Worm (Caenorhabditis elegans): Measurements from ENCODE around the gene srz-5.

Gene srz-5

DNA sequence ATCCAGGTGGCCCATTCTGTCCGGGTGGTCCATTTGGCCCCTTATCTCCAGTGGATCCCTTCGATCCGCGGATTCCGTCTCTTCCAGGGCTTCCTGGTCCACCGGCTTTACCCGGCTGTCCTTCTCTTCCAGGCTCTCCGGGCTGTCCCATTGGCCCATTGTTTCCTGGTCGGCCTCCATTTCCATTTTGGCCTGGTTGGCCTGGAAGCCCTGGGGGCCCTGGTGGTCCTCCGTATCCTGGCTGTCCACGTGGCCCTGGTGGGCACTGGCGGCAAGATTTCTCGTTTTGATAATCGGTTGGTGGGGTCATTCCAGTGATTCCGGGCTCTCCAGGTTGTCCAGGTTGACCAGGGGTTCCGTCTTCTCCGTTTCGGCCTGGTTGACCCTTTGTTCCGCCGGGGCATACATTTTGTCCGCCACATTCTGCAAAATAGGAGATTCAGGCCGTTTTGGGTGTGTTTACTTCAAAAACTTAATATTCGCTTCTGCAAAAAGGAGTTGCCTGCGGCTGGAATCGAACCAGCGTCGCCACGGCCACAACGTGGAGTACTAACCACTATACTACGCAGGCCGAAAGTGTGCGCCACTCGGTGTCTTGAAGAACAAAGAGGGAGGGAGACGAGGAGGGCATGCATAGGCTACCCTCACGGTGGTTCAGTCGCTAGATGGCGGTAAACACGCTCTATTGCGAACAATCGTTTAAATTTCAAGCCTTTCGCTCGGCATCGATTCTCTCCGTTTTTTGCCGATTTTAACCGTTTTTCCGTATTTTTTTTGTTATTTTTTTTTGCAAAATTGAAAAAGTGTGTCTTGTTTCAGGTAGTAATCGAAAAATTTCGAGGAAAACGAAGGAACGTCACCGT, 6.7 kb upstream of the srz-5 start, which contains the start of gene W09G10.9:
TSS of gene W09G10.9 (plus strand) at position 813 of the 863 bp plus-strand sequence.
- TF ChIP-seq sox-2 (GFP tag; IDR thresholded peaks at IDR 0.05) (peak; percentile 88), syd-9 (tag; optimal IDR thresholded peaks at IDR 0.05) (no peak), ahr-1 (tag; optimal IDR thresholded peaks at IDR 0.05) (peak; percentile 46), unc-3 (GFP tag; conservative IDR thresholded peaks at IDR 0.05) (peak; percentile 90), unc-3 (tag; optimal IDR thresholded peaks at IDR 0.05) (peak; percentile 71), ceh-22 (tag; optimal IDR thresholded peaks at IDR 0.05) (peak; percentile 59), ref-2 (tag; optimal IDR thresholded peaks at IDR 0.05) (peak; percentile 65), fax-1 (tag; optimal IDR thresholded peaks at IDR 0.05) (peak; percentile 65), dve-1 (tag; optimal IDR thresholded peaks at IDR 0.05) (peak; percentile 12), Y22D7AL.16 (tag; optimal IDR thresholded peaks at IDR 0.05) (peak; percentile 55), C08G9.2 (tag; optimal IDR thresholded peaks at IDR 0.05) (peak; percentile 4), hlh-6 (tag; optimal IDR thresholded peaks at IDR 0.05) (peak; percentile 77), eyg-1 (tag; optimal IDR thresholded peaks at IDR 0.05) (peak; percentile 49), madf-2 (tag; optimal IDR thresholded peaks at IDR 0.05) (peak; percentile 76), mec-3 (tag; optimal IDR thresholded peaks at IDR 0.05; ENCODE audit: borderline replicate concordance) (no peak), ceh-18 (tag; optimal IDR thresholded peaks at IDR 0.05) (peak; percentile 73), T23F11.4 (GFP tag; optimal IDR thresholded peaks at IDR 0.05) (peak; percentile 56), ttx-3 (tag; optimal IDR thresholded peaks at IDR 0.05) (peak; percentile 68), hlh-13 (GFP tag; optimal IDR thresholded peaks at IDR 0.05) (peak; percentile 54), tbx-2 (tag; optimal IDR thresholded peaks at IDR 0.05) (peak; percentile 80), unc-55 (GFP tag; optimal IDR thresholded peaks at IDR 0.05) (no peak), hlh-30 (tag; optimal IDR thresholded peaks at IDR 0.05; ENCODE audit: insufficient read depth) (peak; percentile 5), pha-2 (tag; optimal IDR thresholded peaks at IDR 0.05) (peak; percentile 77), ceh-31 (tag; optimal IDR thresholded peaks at IDR 0.05) (peak; percentile 39), K02D7.2 (tag; optimal IDR thresholded peaks at IDR 0.05) (peak; percentile 56), hlh-15 (tag; optimal IDR thresholded peaks at IDR 0.05) (peak; percentile 49), nfya-1 (tag; optimal IDR thresholded peaks at IDR 0.05) (peak; percentile 57), K09A11.1 (tag; optimal IDR thresholded peaks at IDR 0.05; ENCODE audit: insufficient read depth) (peak; percentile 26), nhr-232 (tag; optimal IDR thresholded peaks at IDR 0.05) (peak; percentile 65), ceh-14 (tag; optimal IDR thresholded peaks at IDR 0.05) (peak; percentile 13), pag-3 (tag; optimal IDR thresholded peaks at IDR 0.05; ENCODE audit: borderline replicate concordance) (no peak), ceh-34 (tag; optimal IDR thresholded peaks at IDR 0.05) (peak; percentile 62), ztf-16 (tag; optimal IDR thresholded peaks at IDR 0.05) (peak; percentile 57), tbx-7 (tag; optimal IDR thresholded peaks at IDR 0.05) (no peak), sdc-2 (tag; optimal IDR thresholded peaks at IDR 0.05) (peak; percentile 48), lim-6 (tag; optimal IDR thresholded peaks at IDR 0.05) (no peak), ama-1 (optimal IDR thresholded peaks at IDR 0.05) (no peak), ceh-9 (tag; optimal IDR thresholded peaks at IDR 0.05) (peak; percentile 6), sox-4 (tag; optimal IDR thresholded peaks at IDR 0.05) (peak; percentile 80), nhr-11 (tag; optimal IDR thresholded peaks at IDR 0.05) (no peak), pha-4 (tag; optimal IDR thresholded peaks at IDR 0.05) (no peak), ceh-24 (tag; optimal IDR thresholded peaks at IDR 0.05) (no peak), ceh-45 (GFP tag; IDR thresholded peaks at IDR 0.05) (peak; percentile 79), hlh-8 (tag; optimal IDR thresholded peaks at IDR 0.05) (no peak), lin-11 (tag; optimal IDR thresholded peaks at IDR 0.05) (peak; percentile 79), dmd-4 (tag; optimal IDR thresholded peaks at IDR 0.05; ENCODE audit: borderline replicate concordance) (peak; percentile 70), elt-2 (tag; optimal IDR thresholded peaks at IDR 0.05) (peak; percentile 84), pqm-1 (tag; optimal IDR thresholded peaks at IDR 0.05) (no peak), fkh-10 (GFP tag; optimal IDR thresholded peaks at IDR 0.05) (no peak), unc-42 (tag; optimal IDR thresholded peaks at IDR 0.05) (no peak), fkh-6 (tag; optimal IDR thresholded peaks at IDR 0.05) (peak; percentile 66)

All from whole organism, late embryonic.